Fruit fly (Drosophila melanogaster) whole organism, embryonic: ENCODE results near the gene CG7742.

ENCODE experiments used
- Awh ChIP-seq: fragments of 200-800 bp; sonication (Bioruptor generic); IDR thresholded peaks from 2 replicates; pipeline ENCODE4, ENCODE4 v1.3.6; 2022; ENCODE audit warnings: missing biosample characterization, missing genetic modification characterization
- Blimp-1 ChIP-seq: fragments of 200-800 bp; sonication (Bioruptor generic); optimal IDR thresholded peaks from 3 replicates; lab custom pipeline; 2018; ENCODE audit warnings: missing biosample characterization, missing genetic modification characterization, mild to moderate bottlenecking, moderate library complexity, missing genetic modification reagents
- CG10267 ChIP-seq: fragments of 200-800 bp; sonication (Bioruptor generic); optimal IDR thresholded peaks from 2 replicates; lab custom pipeline; 2018; ENCODE audit warnings: missing biosample characterization, mild to moderate bottlenecking, missing genetic modification characterization, moderate library complexity
- CG10274 ChIP-seq: fragments of 200-800 bp; sonication (Bioruptor generic); optimal IDR thresholded peaks from 3 replicates; lab custom pipeline; 2017; ENCODE audit warnings: missing biosample characterization, mild to moderate bottlenecking, missing genetic modification characterization
- CG12299 ChIP-seq: fragments of 200-800 bp; sonication (Bioruptor generic); optimal IDR thresholded peaks from 2 replicates; lab custom pipeline; 2018; ENCODE audit warnings: missing biosample characterization, mild to moderate bottlenecking, missing genetic modification characterization
- CG12769 ChIP-seq: fragments of 200-800 bp; sonication (Bioruptor generic); optimal IDR thresholded peaks from 2 replicates; lab custom pipeline; 2019; ENCODE audit warnings: missing biosample characterization, mild to moderate bottlenecking, missing genetic modification characterization, moderate library complexity
- CG1647 ChIP-seq: fragments of 200-800 bp; sonication (Bioruptor generic); optimal IDR thresholded peaks from 3 replicates; lab custom pipeline; 2016; ENCODE audit warnings: missing biosample characterization, missing genetic modification characterization
- CG18011 ChIP-seq: fragments of 200-800 bp; sonication (Bioruptor generic); optimal IDR thresholded peaks from 2 replicates; lab custom pipeline; 2017; ENCODE audit warnings: missing biosample characterization, missing genetic modification characterization, mild to moderate bottlenecking, moderate library complexity, missing genotype
- CG18262 ChIP-seq: fragments of 200-800 bp; optimal IDR thresholded peaks from 3 replicates; lab custom pipeline; 2019; ENCODE audit warnings: missing biosample characterization, mild to moderate bottlenecking, missing genetic modification characterization, moderate library complexity
- CG32532 ChIP-seq: fragments of 200-800 bp; sonication (Bioruptor generic); IDR thresholded peaks from 2 replicates; pipeline ENCODE4 v1.3.6; 2022; ENCODE audit warnings: missing biosample characterization, missing genetic modification characterization
- CG32767 ChIP-seq: fragments of 200-800 bp; sonication (Bioruptor generic); IDR thresholded peaks from 2 replicates; pipeline ENCODE4 v1.3.6; 2022; ENCODE audit warnings: missing biosample characterization, missing genetic modification characterization
- CG33557 ChIP-seq: fragments of 200-800 bp; sonication (Bioruptor generic); optimal IDR thresholded peaks from 2 replicates; lab custom pipeline; 2019; ENCODE audit warnings: missing biosample characterization, mild to moderate bottlenecking, missing genetic modification characterization, moderate library complexity
- CG34422 ChIP-seq: fragments of 200-800 bp; sonication (Bioruptor generic); IDR thresholded peaks from 3 replicates; pipeline ENCODE4 v1.3.6; 2022; ENCODE audit warnings: missing biosample characterization, missing genetic modification characterization
- CG3847 ChIP-seq: fragments of 200-800 bp; sonication (Bioruptor generic); IDR thresholded peaks from 2 replicates; pipeline ENCODE4 v1.3.6; 2022; ENCODE audit warnings: missing biosample characterization, missing genetic modification characterization
- CG4730 ChIP-seq: fragments of 200-800 bp; sonication (Bioruptor generic); IDR thresholded peaks from 2 replicates; pipeline ENCODE4 v1.3.6; 2022; ENCODE audit warnings: missing biosample characterization, missing genetic modification characterization
- CG6654 ChIP-seq: fragments of 200-800 bp; sonication (Bioruptor generic); optimal IDR thresholded peaks from 2 replicates; lab custom pipeline; 2017; ENCODE audit warnings: missing biosample characterization, mild to moderate bottlenecking, missing genetic modification characterization
- CG6813 ChIP-seq: fragments of 200-800 bp; sonication (Bioruptor generic); optimal IDR thresholded peaks from 2 replicates; lab custom pipeline; 2017; ENCODE audit warnings: missing biosample characterization, missing genetic modification characterization, mild to moderate bottlenecking, moderate library complexity, missing genetic modification reagents
- CG7839 ChIP-seq: fragments of 200-800 bp; sonication (Bioruptor generic); optimal IDR thresholded peaks from 3 replicates; lab custom pipeline; 2018; ENCODE audit warnings: missing biosample characterization, mild to moderate bottlenecking, missing genetic modification characterization, moderate library complexity
- CG8388 ChIP-seq: fragments of 200-800 bp; sonication (Bioruptor generic); optimal IDR thresholded peaks from 2 replicates; lab custom pipeline; 2019; ENCODE audit warnings: missing biosample characterization, mild to moderate bottlenecking, missing genetic modification characterization, moderate library complexity
- CG8765 ChIP-seq: fragments of 200-800 bp; sonication (Bioruptor generic); IDR thresholded peaks from 2 replicates; pipeline ENCODE4 v1.3.6; 2022; ENCODE audit warnings: missing biosample characterization, missing genetic modification characterization
- Dll ChIP-seq: fragments of 200-800 bp; sonication (Bioruptor generic); IDR thresholded peaks from 4 replicates; pipeline ENCODE4 v1.3.6; 2022; ENCODE audit warnings: missing biosample characterization, missing genetic modification characterization; ENCODE audit not compliant: partially characterized antibody
- Fer3 ChIP-seq: fragments of 200-800 bp; sonication (Bioruptor generic); optimal IDR thresholded peaks from 2 replicates; lab custom pipeline; 2018; ENCODE audit warnings: missing biosample characterization, mild to moderate bottlenecking, missing genetic modification characterization, moderate library complexity
- HmgZ ChIP-seq: fragments of 200-800 bp; sonication (Bioruptor generic); optimal IDR thresholded peaks from 2 replicates; lab custom pipeline; 2018; ENCODE audit warnings: missing biosample characterization, mild to moderate bottlenecking, missing genetic modification characterization
- NFAT ChIP-seq: fragments of 200-800 bp; sonication (Bioruptor generic); IDR thresholded peaks from 2 replicates; pipeline ENCODE4 v1.3.6; 2022; ENCODE audit warnings: missing biosample characterization, missing genetic modification characterization
- PHDP ChIP-seq: fragments of 200-800 bp; sonication (Bioruptor generic); optimal IDR thresholded peaks from 3 replicates; lab custom pipeline; 2018; ENCODE audit warnings: missing biosample characterization, mild to moderate bottlenecking, missing genetic modification characterization, moderate library complexity
- Rfx ChIP-seq: fragments of 200-800 bp; sonication (Bioruptor generic); IDR thresholded peaks from 2 replicates; pipeline ENCODE4 v1.3.6; 2022; ENCODE audit warnings: missing biosample characterization, missing genetic modification characterization
- Scr ChIP-seq: fragments of 200-800 bp; sonication (Bioruptor generic); IDR thresholded peaks from 2 replicates; pipeline ENCODE4 v1.3.6; 2022; ENCODE audit warnings: missing biosample characterization, missing genetic modification characterization; ENCODE audit not compliant: partially characterized antibody
- bab2 ChIP-seq: fragments of 200-800 bp; sonication (Bioruptor generic); optimal IDR thresholded peaks from 2 replicates; lab custom pipeline; 2016; ENCODE audit warnings: missing biosample characterization, missing genetic modification characterization
- cg ChIP-seq: fragments of 200-800 bp; sonication (Bioruptor generic); optimal IDR thresholded peaks from 3 replicates; lab custom pipeline; 2019; ENCODE audit warnings: missing biosample characterization, mild to moderate bottlenecking, missing genetic modification characterization, moderate library complexity
- corto ChIP-seq: fragments of 200-800 bp; sonication (Bioruptor generic); optimal IDR thresholded peaks from 2 replicates; lab custom pipeline; 2016; ENCODE audit warnings: missing biosample characterization, mild to moderate bottlenecking, missing genetic modification characterization, moderate library complexity
- crp ChIP-seq, 2 experiments: fragments of 200-800 bp; sonication (Bioruptor generic); optimal IDR thresholded peaks; 2 replicates in 1 of 2; 3 replicates in 1 of 2; lab custom pipeline; 2017; ENCODE audit warnings: missing biosample characterization in 2 of 2, missing genetic modification characterization in 2 of 2, mild to moderate bottlenecking in 1 of 2, moderate library complexity in 1 of 2
- disco-r ChIP-seq: fragments of 200-800 bp; sonication (Bioruptor generic); optimal IDR thresholded peaks from 2 replicates; lab custom pipeline; 2016; ENCODE audit warnings: missing biosample characterization, missing genetic modification characterization
- esg ChIP-seq: fragments of 200-800 bp; sonication (Bioruptor generic); conservative IDR thresholded peaks from 2 replicates; pipeline ENCODE4 v1.3.6; 2022; ENCODE audit warnings: missing biosample characterization, missing genetic modification characterization
- grn ChIP-seq: fragments of 200-800 bp; sonication (Bioruptor generic); optimal IDR thresholded peaks from 3 replicates; lab custom pipeline; 2017; ENCODE audit warnings: missing biosample characterization, missing genetic modification characterization
- gsb-n ChIP-seq: fragments of 200-800 bp; sonication (Bioruptor generic); optimal IDR thresholded peaks from 3 replicates; lab custom pipeline; 2018; ENCODE audit warnings: missing biosample characterization, mild to moderate bottlenecking, missing genetic modification characterization
- hkb ChIP-seq, 2 experiments: fragments of 200-800 bp in 1 of 2; fragments of >200 bp in 1 of 2; sonication (Bioruptor generic) in 1 of 2; IDR thresholded peaks in 1 of 2; optimal IDR thresholded peaks in 1 of 2; 2 replicates each; pipeline versions ENCODE4 v1.3.6 to Lab custom; 2017 to 2022; ENCODE audit warnings: missing biosample characterization in 1 of 2, missing genetic modification characterization in 1 of 2
- kni ChIP-seq: fragments of 200-800 bp; sonication (Bioruptor generic); optimal IDR thresholded peaks from 3 replicates; lab custom pipeline; 2017; ENCODE audit warnings: mild to moderate bottlenecking, missing biosample characterization, missing genetic modification reagents, missing genetic modification characterization
- nau ChIP-seq: fragments of 200-800 bp; sonication (Bioruptor generic); optimal IDR thresholded peaks from 3 replicates; lab custom pipeline; 2017; ENCODE audit warnings: missing biosample characterization, mild to moderate bottlenecking, missing genetic modification characterization, missing genetic modification reagents
- odd ChIP-seq: fragments of 200-800 bp; sonication (Bioruptor generic); optimal IDR thresholded peaks from 2 replicates; lab custom pipeline; 2017; ENCODE audit warnings: missing biosample characterization, mild to moderate bottlenecking, missing genetic modification characterization
- peb ChIP-seq: fragments of 200-800 bp; sonication (Bioruptor generic); IDR thresholded peaks from 2 replicates; pipeline ENCODE4 v1.3.6; 2022; ENCODE audit warnings: missing biosample characterization, missing genetic modification characterization
- row ChIP-seq: fragments of 200-800 bp; sonication (Bioruptor generic); IDR thresholded peaks from 3 replicates; pipeline ENCODE4 v1.3.6; 2022; ENCODE audit warnings: missing biosample characterization, missing genetic modification characterization
- sd ChIP-seq: fragments of 200-800 bp; sonication (Bioruptor generic); optimal IDR thresholded peaks from 3 replicates; lab custom pipeline; 2018; ENCODE audit warnings: missing biosample characterization, mild to moderate bottlenecking, missing genetic modification characterization, moderate library complexity
- sqz ChIP-seq: fragments of 200-800 bp; sonication (Bioruptor generic); optimal IDR thresholded peaks from 3 replicates; lab custom pipeline; 2018; ENCODE audit warnings: missing biosample characterization, mild to moderate bottlenecking, missing genetic modification characterization
- sr ChIP-seq: fragments of 200-800 bp; sonication (Bioruptor generic); IDR thresholded peaks from 3 replicates; pipeline ENCODE4 v1.3.6; 2022; ENCODE audit warnings: missing biosample characterization, missing genetic modification characterization
- tgo ChIP-seq: fragments of 200-800 bp; sonication (Bioruptor generic); IDR thresholded peaks from 3 replicates; pipeline ENCODE4 v1.3.6; 2022; ENCODE audit warnings: missing biosample characterization, missing genetic modification characterization
- zfh1 ChIP-seq: fragments of 200-800 bp; sonication (Bioruptor generic); IDR thresholded peaks from 3 replicates; pipeline ENCODE4 v1.3.6; 2022; ENCODE audit warnings: missing biosample characterization, missing genetic modification characterization

CG7742 gene

DNA sequence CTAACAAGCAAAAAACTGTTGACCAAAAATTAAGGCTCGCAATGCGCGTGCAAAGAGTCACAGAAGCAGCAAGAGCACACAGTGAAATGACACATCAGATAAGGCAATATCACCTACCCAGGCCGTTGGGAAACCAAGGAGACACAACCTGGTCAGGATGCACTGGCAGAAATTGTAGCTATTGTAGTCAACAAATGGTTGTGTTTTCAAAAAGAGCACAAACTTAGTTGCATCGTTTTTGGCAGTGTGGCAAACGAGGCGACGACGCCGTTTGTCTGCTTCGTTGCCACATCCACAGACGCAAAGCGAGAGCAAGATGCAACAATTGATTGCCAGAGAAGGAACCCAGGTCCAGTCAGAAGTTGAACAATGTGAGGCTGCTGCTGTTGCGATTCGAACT lies 34.9 kb upstream of the CG7742 start (continued):
- peak; percentile 49 for TF ChIP-seq corto
- TF ChIP-seq Fer3 = no peak
- TF ChIP-seq CG1647 (GFP tag; lab: Kevin White, UChicago) = no peak
- no peak for TF ChIP-seq CG6813 (GFP tag; lab: Kevin White, UChicago)
- TF ChIP-seq CG8765 (GFP tag; lab: Robert Waterston, UW) = no peak
- TF ChIP-seq NFAT = no peak
- 0 out of 2 replicates have a peak, but pooled peaks have one; percentile 23 for TF ChIP-seq CG32532
- TF ChIP-seq, all 482 proteins: peak for 8

dm6 chr2L:5248582-5248981 lies 33.7 kb upstream of the CG7742 start:
- TF ChIP-seq crp (GFP tag; optimal IDR thresholded peaks at IDR 0.05; lab: Kevin White, UChicago) = no peak
- TF ChIP-seq CG3847 (GFP tag; lab: Robert Waterston, UW) = no peak
- TF ChIP-seq grn (GFP tag; lab: Kevin White, UChicago) = peak; percentile 19
- TF ChIP-seq Awh = no peak
- no peak for TF ChIP-seq corto
- no peak for TF ChIP-seq PHDP
- TF ChIP-seq peb = no peak
- TF ChIP-seq bab2 (GFP tag; lab: Kevin White, UChicago) = no peak
- TF ChIP-seq sr (GFP tag; lab: Robert Waterston, UW) = no peak
- peak; percentile 11 for TF ChIP-seq gsb-n (tag; lab: Kevin White, UChicago)
- peak; percentile 40 for TF ChIP-seq sd (tag; lab: Kevin White, UChicago)
- no peak for TF ChIP-seq HmgZ (tag; lab: Kevin White, UChicago)
- TF ChIP-seq CG12769 (tag; lab: Kevin White, UChicago) = peak; percentile 20
- peak; percentile 4 for TF ChIP-seq sqz
- TF ChIP-seq Blimp-1 = peak; percentile 37

- TF ChIP-seq CG7839 (tag; lab: Kevin White, UChicago) (no peak), cg (GFP tag; lab: Kevin White, UChicago) (peak; percentile 58), CG12299 (tag; lab: Kevin White, UChicago) (no peak), CG18011 (GFP tag; lab: Kevin White, UChicago) (no peak), CG6654 (GFP tag; lab: Kevin White, UChicago) (no peak), CG34422 (GFP tag; lab: Robert Waterston, UW) (no peak), CG10267 (tag; lab: Kevin White, UChicago) (no peak), Rfx (GFP tag; lab: Robert Waterston, UW) (no peak), CG32767 (GFP tag; lab: Robert Waterston, UW) (0 out of 2 replicates have a peak, but pooled peaks have one; percentile 16), esg (GFP tag; lab: Robert Waterston, UW) (no peak), kni (GFP tag; lab: Kevin White, UChicago) (peak; percentile 84), sd (tag; lab: Kevin White, UChicago) (no peak), nau (peak; percentile 53)
Measured at dm6 chr2L:5247812-5248211, 32.9 kb upstream of the CG7742 start.

DNA sequence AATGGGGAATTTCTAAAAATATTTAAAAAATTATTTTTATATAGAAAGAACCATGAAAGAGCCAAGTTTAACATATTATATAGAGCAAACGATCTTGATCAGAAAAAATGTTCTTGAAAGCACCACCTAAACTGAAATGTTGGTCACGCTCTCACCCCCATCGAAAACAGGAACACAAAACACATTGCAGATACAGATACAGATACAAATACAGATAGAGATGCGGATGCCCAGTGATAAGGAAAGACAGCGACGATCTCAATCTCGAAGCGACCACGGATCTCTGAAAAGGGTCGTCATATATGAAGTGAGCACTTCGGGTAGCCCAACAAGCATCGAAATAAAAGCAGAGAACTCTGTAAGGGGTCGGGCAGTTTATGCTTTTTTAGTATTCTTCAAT lies 32.5 kb upstream of the CG7742 start:
- TF ChIP-seq Dll (GFP tag; lab: Robert Waterston, UW) (peak; percentile 29; the same call in 1 of the 4 replicates), CG33557 (GFP tag; lab: Kevin White, UChicago) (peak; percentile 23), corto (peak; percentile 32), Scr (GFP tag; lab: Robert Waterston, UW) (peak; percentile 28; the same call in 1 of the 2 replicates), disco-r (GFP tag; lab: Kevin White, UChicago) (no peak), CG10274 (no peak), zfh1 (GFP tag; lab: Robert Waterston, UW) (peak; percentile 35; the same call in 1 of the 3 replicates), CG18262 (tag; lab: Kevin White, UChicago) (peak; percentile 10), odd (GFP tag; lab: Kevin White, UChicago) (peak; percentile 7), tgo (peak; percentile 15; the same call in 1 of the 3 replicates), CG4730 (GFP tag; lab: Robert Waterston, UW) (no peak), row (GFP tag; lab: Robert Waterston, UW) (peak; percentile 43; the same call in 2 of the 3 replicates), grn (GFP tag; lab: Kevin White, UChicago) (peak; percentile 98), CG8388 (GFP tag; lab: Kevin White, UChicago) (peak; percentile 9), hkb (optimal IDR thresholded peaks at IDR 0.05; lab: Kevin White, UChicago) (no peak), hkb (GFP tag; IDR thresholded peaks at IDR 0.05; lab: Robert Waterston, UW) (no peak)
